Worm (Caenorhabditis elegans): ENCODE results near the gene JC8.7.

DNA sequence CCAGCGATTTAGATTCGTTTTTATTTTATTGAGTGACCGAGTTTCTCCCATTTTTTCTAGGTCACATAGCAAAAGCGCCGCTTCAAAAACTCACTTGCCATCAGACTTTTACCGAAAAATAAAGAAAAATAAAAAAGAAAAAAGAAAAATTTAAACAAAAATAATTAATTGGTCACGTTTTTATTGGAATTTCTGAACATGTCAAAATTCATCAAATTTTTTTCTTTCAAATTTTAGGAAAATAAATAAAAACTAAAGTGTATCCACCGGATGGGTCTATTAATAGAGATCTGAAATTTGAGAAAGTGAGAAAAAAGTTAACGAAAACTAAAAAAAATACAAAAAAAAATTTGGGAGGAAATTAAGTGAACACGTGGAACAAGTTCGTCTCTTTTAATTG, 37.5 kb upstream of the JC8.7 start, which contains the start of gene C48D1.9:
- TF ChIP-seq akir-1 (GFP tag; optimal IDR thresholded peaks at IDR 0.05), result no peak
- TF ChIP-seq unc-62 (GFP tag; optimal IDR thresholded peaks at IDR 0.05), result no peak
- no peak for TF ChIP-seq tlf-1 (GFP tag; optimal IDR thresholded peaks at IDR 0.05)
